Fruit fly (Drosophila melanogaster) whole organism, embryonic: Measurements from ENCODE around the gene TBC1D16.

ENCODE experiments used
- Abd-B ChIP-seq: fragments of 200-800 bp; sonication (Bioruptor generic); optimal IDR thresholded peaks from 2 replicates; lab custom pipeline; 2018; ENCODE audit warnings: missing biosample characterization, mild to moderate bottlenecking, missing genetic modification characterization, moderate library complexity
- Atf6 ChIP-seq: fragments of 200-800 bp; sonication (Bioruptor generic); IDR thresholded peaks from 2 replicates; pipeline ENCODE4 v1.3.6; 2022; ENCODE audit warnings: missing biosample characterization, missing genetic modification characterization
- CG10462 ChIP-seq: fragments of 200-800 bp; sonication (Bioruptor generic); optimal IDR thresholded peaks from 2 replicates; lab custom pipeline; 2016; ENCODE audit warnings: missing biosample characterization, missing genetic modification characterization
- CG11398 ChIP-seq: fragments of 200-800 bp; sonication (Bioruptor generic); optimal IDR thresholded peaks from 2 replicates; lab custom pipeline; 2016; ENCODE audit warnings: missing biosample characterization, missing genetic modification characterization
- CG12104 ChIP-seq: fragments of 200-800 bp; sonication (Bioruptor generic); optimal IDR thresholded peaks from 3 replicates; lab custom pipeline; 2016; ENCODE audit warnings: missing biosample characterization, missing genetic modification characterization
- CG12236 ChIP-seq: fragments of 200-800 bp; sonication (Bioruptor generic); optimal IDR thresholded peaks from 2 replicates; lab custom pipeline; 2016; ENCODE audit warnings: missing biosample characterization, missing genetic modification characterization
- CG12391 ChIP-seq: fragments of 200-800 bp; sonication (Bioruptor generic); optimal IDR thresholded peaks from 3 replicates; lab custom pipeline; 2018; ENCODE audit warnings: missing biosample characterization, mild to moderate bottlenecking, missing genetic modification characterization, moderate library complexity
- CG13894 ChIP-seq: fragments of 200-800 bp; sonication (Bioruptor generic); optimal IDR thresholded peaks from 3 replicates; lab custom pipeline; 2018; ENCODE audit warnings: missing biosample characterization, mild to moderate bottlenecking, missing genetic modification characterization, moderate library complexity
- CG14965 ChIP-seq: fragments of 200-800 bp; sonication (Bioruptor generic); optimal IDR thresholded peaks from 2 replicates; lab custom pipeline; 2016; ENCODE audit warnings: missing biosample characterization, missing genetic modification characterization, borderline replicate concordance
- CG15269 ChIP-seq: fragments of 200-800 bp; sonication (Bioruptor generic); optimal IDR thresholded peaks from 2 replicates; lab custom pipeline; 2018; ENCODE audit warnings: missing biosample characterization, mild to moderate bottlenecking, missing genetic modification characterization, moderate library complexity
- CG15696 ChIP-seq: fragments of 200-800 bp; sonication (Bioruptor generic); optimal IDR thresholded peaks from 2 replicates; lab custom pipeline; 2019; ENCODE audit warnings: missing biosample characterization, mild to moderate bottlenecking, missing genetic modification characterization, moderate library complexity
- CG1602 ChIP-seq: fragments of 200-800 bp; sonication (Bioruptor generic); optimal IDR thresholded peaks from 3 replicates; lab custom pipeline; 2016; ENCODE audit warnings: missing biosample characterization, missing genetic modification characterization
- CG1647 ChIP-seq: fragments of 200-800 bp; sonication (Bioruptor generic); optimal IDR thresholded peaks from 3 replicates; lab custom pipeline; 2016; ENCODE audit warnings: missing biosample characterization, missing genetic modification characterization
- CG16815 ChIP-seq: fragments of 200-800 bp; sonication (Bioruptor generic); optimal IDR thresholded peaks from 3 replicates; lab custom pipeline; 2017; ENCODE audit warnings: missing biosample characterization, mild to moderate bottlenecking, missing genetic modification characterization
- CG18599 ChIP-seq: fragments of 200-800 bp; sonication (Bioruptor generic); optimal IDR thresholded peaks from 3 replicates; lab custom pipeline; 2017; ENCODE audit warnings: missing biosample characterization, missing genetic modification characterization, mild to moderate bottlenecking, moderate library complexity, missing genetic modification reagents
- CG18764 ChIP-seq: fragments of 200-800 bp; sonication (Bioruptor generic); optimal IDR thresholded peaks from 3 replicates; lab custom pipeline; 2016; ENCODE audit warnings: missing biosample characterization, missing genetic modification characterization
- CG30403 ChIP-seq: fragments of 200-800 bp; sonication (Bioruptor generic); optimal IDR thresholded peaks from 3 replicates; lab custom pipeline; 2016; ENCODE audit warnings: missing biosample characterization, missing genetic modification characterization
- CG33557 ChIP-seq: fragments of 200-800 bp; sonication (Bioruptor generic); optimal IDR thresholded peaks from 2 replicates; lab custom pipeline; 2019; ENCODE audit warnings: missing biosample characterization, mild to moderate bottlenecking, missing genetic modification characterization, moderate library complexity
- CG4328 ChIP-seq: fragments of 200-800 bp; sonication (Bioruptor generic); optimal IDR thresholded peaks from 3 replicates; lab custom pipeline; 2017; ENCODE audit warnings: missing biosample characterization, missing genetic modification reagents, missing genetic modification characterization
- CG4404 ChIP-seq: fragments of 200-800 bp; sonication (Bioruptor generic); IDR thresholded peaks from 2 replicates; pipeline ENCODE4 v1.3.6; 2022; ENCODE audit warnings: missing biosample characterization, missing genetic modification characterization
- CG4617 ChIP-seq: fragments of 200-800 bp; sonication (Bioruptor generic); optimal IDR thresholded peaks from 3 replicates; lab custom pipeline; 2016; ENCODE audit warnings: missing biosample characterization, missing genetic modification characterization, borderline replicate concordance
- CG8359 ChIP-seq: fragments of 200-800 bp; sonication (Bioruptor generic); optimal IDR thresholded peaks from 2 replicates; lab custom pipeline; 2017; ENCODE audit warnings: missing biosample characterization, mild to moderate bottlenecking, missing genetic modification characterization, borderline replicate concordance
- Drgx ChIP-seq: fragments of 200-800 bp; sonication (Bioruptor generic); IDR thresholded peaks from 2 replicates; pipeline ENCODE4 v1.3.6; 2022; ENCODE audit warnings: missing biosample characterization, missing genetic modification characterization
- Ets65A ChIP-seq: fragments of 200-800 bp; sonication (Bioruptor generic); peaks from one replicate; lab custom pipeline; 2016; ENCODE audit warnings: missing biosample characterization, missing genetic modification characterization
- HmgD ChIP-seq: fragments of 200-800 bp; sonication (Bioruptor generic); optimal IDR thresholded peaks from 3 replicates; lab custom pipeline; 2016; ENCODE audit warnings: missing biosample characterization, missing genetic modification characterization
- Hr39 ChIP-seq: fragments of >200 bp; optimal IDR thresholded peaks from 2 replicates; lab custom pipeline; 2017
- MTF-1 ChIP-seq: fragments of 200-800 bp; sonication (Bioruptor generic); optimal IDR thresholded peaks from 2 replicates; lab custom pipeline; 2018; ENCODE audit warnings: missing biosample characterization, mild to moderate bottlenecking, missing genetic modification characterization, borderline replicate concordance
- NK7.1 ChIP-seq: fragments of 200-800 bp; sonication (Bioruptor generic); optimal IDR thresholded peaks from 3 replicates; lab custom pipeline; 2016; ENCODE audit warnings: missing biosample characterization, missing genetic modification characterization
- Neu2 ChIP-seq: fragments of 200-800 bp; sonication (Bioruptor generic); optimal IDR thresholded peaks from 3 replicates; lab custom pipeline; 2016; ENCODE audit warnings: missing biosample characterization, missing genetic modification characterization, borderline replicate concordance
- Nf-YC ChIP-seq: fragments of 200-800 bp; optimal IDR thresholded peaks from 3 replicates; lab custom pipeline; 2019; ENCODE audit warnings: missing biosample characterization, mild to moderate bottlenecking, missing genetic modification characterization, moderate library complexity
- Sox100B ChIP-seq: fragments of 200-800 bp; sonication (Bioruptor generic); optimal IDR thresholded peaks from 3 replicates; lab custom pipeline; 2018; ENCODE audit warnings: missing biosample characterization, mild to moderate bottlenecking, missing genetic modification characterization
- Sox102F ChIP-seq: fragments of 200-800 bp; sonication (Bioruptor generic); optimal IDR thresholded peaks from 2 replicates; lab custom pipeline; 2018; ENCODE audit warnings: missing biosample characterization, mild to moderate bottlenecking, missing genetic modification characterization, moderate library complexity
- Ssrp ChIP-seq: fragments of 200-800 bp; sonication (Bioruptor generic); optimal IDR thresholded peaks from 2 replicates; lab custom pipeline; 2018; ENCODE audit warnings: missing biosample characterization, mild to moderate bottlenecking, missing genetic modification characterization, moderate library complexity
- Tbp ChIP-seq: fragments of >200 bp; optimal IDR thresholded peaks from 2 replicates; lab custom pipeline; 2018; ENCODE audit warnings: missing biosample characterization, missing genetic modification characterization
- al ChIP-seq: fragments of 200-800 bp; sonication (Bioruptor generic); IDR thresholded peaks from 2 replicates; pipeline ENCODE4 v1.3.6; 2022; ENCODE audit warnings: missing biosample characterization, missing genetic modification characterization
- bcd ChIP-seq: fragments of 200-800 bp; sonication (Bioruptor generic); optimal IDR thresholded peaks from 2 replicates; lab custom pipeline; 2017; ENCODE audit warnings: missing biosample characterization, mild to moderate bottlenecking, missing genetic modification characterization
- cg ChIP-seq: fragments of 200-800 bp; sonication (Bioruptor generic); optimal IDR thresholded peaks from 3 replicates; lab custom pipeline; 2019; ENCODE audit warnings: missing biosample characterization, mild to moderate bottlenecking, missing genetic modification characterization, moderate library complexity
- chinmo ChIP-seq: fragments of 200-800 bp; sonication (Bioruptor generic); IDR thresholded peaks from 4 replicates; pipeline ENCODE4 v1.3.6; 2022; ENCODE audit warnings: missing biosample characterization, missing genetic modification characterization; ENCODE audit not compliant: partially characterized antibody
- dm ChIP-seq: fragments of 200-800 bp; sonication (Bioruptor generic); optimal IDR thresholded peaks from 3 replicates; lab custom pipeline; 2016; ENCODE audit warnings: missing biosample characterization, missing genetic modification characterization
- en ChIP-seq: fragments of 200-800 bp; sonication (Bioruptor generic); optimal IDR thresholded peaks from 2 replicates; lab custom pipeline; 2016; ENCODE audit warnings: missing biosample characterization, missing genetic modification characterization
- exex ChIP-seq: fragments of 200-800 bp; sonication (Bioruptor generic); optimal IDR thresholded peaks from 4 replicates; lab custom pipeline; 2018; ENCODE audit warnings: missing biosample characterization, mild to moderate bottlenecking, missing genetic modification characterization, moderate library complexity
- gem ChIP-seq: fragments of 200-800 bp; sonication (Bioruptor generic); optimal IDR thresholded peaks from 2 replicates; lab custom pipeline; 2019; ENCODE audit warnings: missing biosample characterization, mild to moderate bottlenecking, missing genetic modification characterization, moderate library complexity
- insv ChIP-seq, 2 experiments: fragments of 200-800 bp; sonication (Bioruptor generic); optimal IDR thresholded peaks; 3 replicates each; lab custom pipeline; 2016 to 2018; ENCODE audit warnings: missing biosample characterization in 2 of 2, missing genetic modification characterization in 2 of 2
- onecut ChIP-seq: fragments of 200-800 bp; sonication (Bioruptor generic); IDR thresholded peaks from 2 replicates; pipeline ENCODE4 v1.3.6; 2022; ENCODE audit warnings: missing biosample characterization, missing genetic modification characterization
- phol ChIP-seq: fragments of 200-800 bp; sonication (Bioruptor generic); optimal IDR thresholded peaks from 3 replicates; lab custom pipeline; 2018; ENCODE audit warnings: missing biosample characterization, mild to moderate bottlenecking, missing genetic modification characterization, moderate library complexity
- prd ChIP-seq, 3 experiments: fragments of >200 bp in 2 of 3; fragments of 200-800 bp in 1 of 3; sonication (Bioruptor generic) in 1 of 3; optimal IDR thresholded peaks in 2 of 3; IDR thresholded peaks in 1 of 3; 2 replicates in 2 of 3; 3 replicates in 1 of 3; pipeline versions ENCODE4 v1.3.6 to Lab custom; 2017 to 2022; ENCODE audit warnings: missing biosample characterization in 1 of 3, missing genetic modification characterization in 1 of 3
- sd ChIP-seq: fragments of 200-800 bp; sonication (Bioruptor generic); optimal IDR thresholded peaks from 3 replicates; lab custom pipeline; 2018; ENCODE audit warnings: missing biosample characterization, mild to moderate bottlenecking, missing genetic modification characterization, moderate library complexity
- stc ChIP-seq: fragments of 200-800 bp; sonication (Bioruptor generic); IDR thresholded peaks from 2 replicates; pipeline ENCODE4 v1.3.6; 2022; ENCODE audit warnings: missing biosample characterization, missing genetic modification characterization
- wek ChIP-seq: fragments of 200-800 bp; sonication (Bioruptor generic); optimal IDR thresholded peaks from 3 replicates; lab custom pipeline; 2018; ENCODE audit warnings: missing biosample characterization, mild to moderate bottlenecking, missing genetic modification characterization, moderate library complexity
- zfh1 ChIP-seq: fragments of 200-800 bp; sonication (Bioruptor generic); IDR thresholded peaks from 3 replicates; pipeline ENCODE4 v1.3.6; 2022; ENCODE audit warnings: missing biosample characterization, missing genetic modification characterization

TBC1D16 gene

dm6 chr2L:10435606-10436160, at the start of gene TBC1D16, which contains the start of gene holn1:
Gene TBC1D16, minus strand, starts transcription at chr2L:10435656.
Gene holn1, plus strand, starts transcription at chr2L:10435995.
- TF ChIP-seq chinmo (GFP tag; lab: Robert Waterston, UW) (no peak), CG12104 (GFP tag; lab: Kevin White, UChicago) (peak; percentile 1), al (GFP tag; lab: Robert Waterston, UW) (no peak), CG15269 (no peak), phol (tag; lab: Kevin White, UChicago) (peak; percentile 5), Drgx (GFP tag; lab: Robert Waterston, UW) (no peak), CG33557 (GFP tag; lab: Kevin White, UChicago) (no peak), HmgD (GFP tag; lab: Kevin White, UChicago) (no peak), stc (GFP tag; lab: Robert Waterston, UW) (no peak), prd (optimal IDR thresholded peaks at IDR 0.05; lab: Kevin White, UChicago) (no peak), prd (GFP tag; IDR thresholded peaks at IDR 0.05; lab: Robert Waterston, UW) (no peak), Ets65A (GFP tag; lab: Kevin White, UChicago) (no peak), Atf6 (GFP tag; lab: Robert Waterston, UW) (no peak), onecut (GFP tag; lab: Robert Waterston, UW) (peak; percentile 73), Abd-B (GFP tag; lab: Kevin White, UChicago) (no peak), CG14965 (GFP tag; lab: Kevin White, UChicago) (no peak), zfh1 (GFP tag; lab: Robert Waterston, UW) (no peak), CG11398 (GFP tag; lab: Kevin White, UChicago) (no peak), exex (no peak), wek (GFP tag; lab: Kevin White, UChicago) (no peak), Sox102F (GFP tag; lab: Kevin White, UChicago) (no peak), dm (GFP tag; lab: Kevin White, UChicago) (no peak), CG1647 (GFP tag; lab: Kevin White, UChicago) (no peak), sd (no peak), CG16815 (no peak), CG12391 (tag; lab: Kevin White, UChicago) (peak; percentile 13), Ssrp (tag; lab: Kevin White, UChicago) (no peak), CG30403 (no peak), insv (GFP tag; optimal IDR thresholded peaks at IDR 0.05; lab: Kevin White, UChicago) (no peak), CG4617 (GFP tag; lab: Kevin White, UChicago) (no peak), Tbp (GFP tag; lab: Kevin White, UChicago) (no peak), Sox100B (GFP tag; lab: Kevin White, UChicago) (peak; percentile 31), CG4404 (GFP tag; lab: Robert Waterston, UW) (no peak), CG15696 (tag; lab: Kevin White, UChicago) (peak; percentile 29), CG10462 (GFP tag; lab: Kevin White, UChicago) (no peak), Nf-YC (tag; lab: Kevin White, UChicago) (peak; percentile 13), CG12236 (GFP tag; lab: Kevin White, UChicago) (no peak), NK7.1 (GFP tag; lab: Kevin White, UChicago) (no peak), CG8359 (GFP tag; lab: Kevin White, UChicago) (no peak), CG1602 (GFP tag; lab: Kevin White, UChicago) (no peak), Neu2 (GFP tag; lab: Kevin White, UChicago) (no peak), CG4328 (GFP tag; lab: Kevin White, UChicago) (no peak), gem (tag; lab: Kevin White, UChicago) (no peak), MTF-1 (GFP tag; lab: Kevin White, UChicago) (no peak), CG18599 (GFP tag; lab: Kevin White, UChicago) (no peak), cg (GFP tag; lab: Kevin White, UChicago) (no peak), CG18764 (no peak), CG13894 (tag; lab: Kevin White, UChicago) (no peak), bcd (GFP tag; lab: Kevin White, UChicago) (no peak), Hr39 (lab: Kevin White, UChicago) (no peak), en (no peak)
